Fruit fly (Drosophila melanogaster): Measurements from ENCODE around the gene CG31676.

Gene CG31676

DNA sequence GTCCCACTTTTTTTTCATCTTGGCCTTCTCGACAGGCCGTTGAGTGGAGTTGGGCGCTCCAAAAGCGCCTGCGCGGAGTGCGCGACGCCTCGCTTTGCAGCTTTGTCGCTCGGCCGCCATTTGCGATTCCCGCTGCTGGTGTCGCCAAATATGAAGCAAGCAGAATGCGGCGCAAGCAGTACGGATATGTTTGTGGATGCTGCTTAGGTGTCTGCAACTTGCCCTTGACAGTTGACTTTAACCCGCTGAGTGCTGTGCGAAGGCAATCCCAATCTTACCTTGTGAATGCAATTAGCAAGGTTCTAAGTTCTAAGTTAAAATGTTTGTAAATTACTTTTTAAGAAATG is 18.6 kb upstream of the CG31676 start (continued):
- no peak for TF ChIP-seq Lim3 (GFP tag; IDR thresholded peaks at IDR 0.05)
- TF ChIP-seq Blimp-1 (GFP tag; optimal IDR thresholded peaks at IDR 0.05) = no peak
- no peak for TF ChIP-seq CG11247 (GFP tag; IDR thresholded peaks at IDR 0.05)
- no peak for TF ChIP-seq C15 (GFP tag; IDR thresholded peaks at IDR 0.05)
- TF ChIP-seq klu (GFP tag; IDR thresholded peaks at IDR 0.05) = no peak
- TF ChIP-seq insv (GFP tag; optimal IDR thresholded peaks at IDR 0.05) = no peak
- no peak for TF ChIP-seq H15 (GFP tag; IDR thresholded peaks at IDR 0.05)
- no peak for TF ChIP-seq cg (GFP tag; optimal IDR thresholded peaks at IDR 0.05)
- peak; percentile 10 for TF ChIP-seq phol (tag; optimal IDR thresholded peaks at IDR 0.05)
- peak; percentile 13 for TF ChIP-seq disco-r (GFP tag; optimal IDR thresholded peaks at IDR 0.05)
- TF ChIP-seq CG14441 (GFP tag; IDR thresholded peaks at IDR 0.05) = no peak
- TF ChIP-seq CG13424 (tag; optimal IDR thresholded peaks at IDR 0.05) = no peak
- peak; percentile 12 for TF ChIP-seq sug (tag; optimal IDR thresholded peaks at IDR 0.05)
- TF ChIP-seq CG4617 (GFP tag; optimal IDR thresholded peaks at IDR 0.05; ENCODE audit: borderline replicate concordance) = no peak
- TF ChIP-seq Eip74EF (GFP tag; optimal IDR thresholded peaks at IDR 0.05) = no peak
- TF ChIP-seq lbe (GFP tag; optimal IDR thresholded peaks at IDR 0.05) = no peak
- TF ChIP-seq eve (GFP tag; optimal IDR thresholded peaks at IDR 0.05) = no peak
- no peak for TF ChIP-seq Ada2b (GFP tag; IDR thresholded peaks at IDR 0.05)
- no peak for TF ChIP-seq CG7271 (tag; optimal IDR thresholded peaks at IDR 0.05)
- no peak for TF ChIP-seq btn (GFP tag; optimal IDR thresholded peaks at IDR 0.05)
- peak; percentile 35; the same call in 1 of the 2 replicates for TF ChIP-seq bowl (GFP tag; IDR thresholded peaks at IDR 0.05)
- peak; percentile 2 for TF ChIP-seq Atf-2 (GFP tag; optimal IDR thresholded peaks at IDR 0.05)
- TF ChIP-seq sd (tag; optimal IDR thresholded peaks at IDR 0.05) = no peak
- TF ChIP-seq Six4 (GFP tag; optimal IDR thresholded peaks at IDR 0.05) = no peak
- no peak for TF ChIP-seq Hr51 (GFP tag; optimal IDR thresholded peaks at IDR 0.05)
- TF ChIP-seq rib (GFP tag; IDR thresholded peaks at IDR 0.05) = peak; percentile 39
- TF ChIP-seq CG34422 (GFP tag; IDR thresholded peaks at IDR 0.05) = no peak
- no peak for TF ChIP-seq Bdp1 (GFP tag; optimal IDR thresholded peaks at IDR 0.05)
- TF ChIP-seq ara (GFP tag; IDR thresholded peaks at IDR 0.05) = no peak
- TF ChIP-seq chif (GFP tag; optimal IDR thresholded peaks at IDR 0.05) = no peak
- no peak for TF ChIP-seq pan (optimal IDR thresholded peaks at IDR 0.05)
- no peak for TF ChIP-seq pan (GFP tag; optimal IDR thresholded peaks at IDR 0.05 in 1 of 2, IDR thresholded peaks at IDR 0.05 in 1 of 2)
- no peak for TF ChIP-seq CG12104 (GFP tag; optimal IDR thresholded peaks at IDR 0.05)

DNA sequence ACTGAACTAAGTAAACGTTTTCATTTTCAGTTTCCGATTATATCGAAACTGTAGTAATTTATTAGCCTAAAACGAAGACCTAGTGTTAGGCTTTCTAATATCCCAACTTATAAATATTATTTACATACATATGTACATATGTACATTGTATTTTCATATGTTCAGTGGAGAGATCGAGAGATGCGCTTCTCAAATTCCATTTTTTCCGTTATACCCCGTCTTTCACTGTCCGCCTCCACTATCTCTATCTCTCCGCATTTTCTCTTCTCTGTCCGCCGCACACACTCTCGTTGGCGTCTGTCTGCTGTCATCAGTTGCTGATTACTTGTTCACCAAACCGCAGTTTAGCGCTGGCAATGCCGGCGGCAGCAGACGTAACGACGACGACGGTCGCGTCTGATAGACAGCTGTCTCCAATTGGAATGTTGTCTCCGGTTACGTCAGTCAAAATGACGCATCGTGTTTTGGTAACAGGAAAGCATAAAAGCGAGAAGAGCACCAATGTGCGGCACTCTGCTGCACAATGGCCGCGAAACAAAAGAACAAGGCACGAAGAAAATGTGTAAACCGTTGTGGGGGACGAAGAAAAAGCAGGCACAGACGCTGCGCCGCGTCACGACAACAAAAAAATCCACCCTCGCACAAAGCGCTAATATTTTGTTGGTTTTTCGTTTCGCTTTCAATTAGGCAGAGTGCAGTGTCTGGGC is 17.9 kb upstream of the CG31676 start, which contains the start of gene CG9331:
Gene CG9331, plus strand, starts transcription at position 340 of the 707 bp plus-strand sequence.
- TF ChIP-seq danr (GFP tag; IDR thresholded peaks at IDR 0.05) (no peak), CG6272 (GFP tag; IDR thresholded peaks at IDR 0.05) (no peak), zf30C (GFP tag; optimal IDR thresholded peaks at IDR 0.05) (peak; percentile 3), Xbp1 (GFP tag; optimal IDR thresholded peaks at IDR 0.05) (no peak), amos (GFP tag; IDR thresholded peaks at IDR 0.05; ENCODE audit: partially characterized antibody) (no peak), crol (GFP tag; IDR thresholded peaks at IDR 0.05) (peak; percentile 70), CG8765 (GFP tag; IDR thresholded peaks at IDR 0.05) (no peak), CG33557 (GFP tag; optimal IDR thresholded peaks at IDR 0.05) (no peak), gem (tag; optimal IDR thresholded peaks at IDR 0.05) (no peak), Chrac-16 (GFP tag; optimal IDR thresholded peaks at IDR 0.05) (no peak), hkb (optimal IDR thresholded peaks at IDR 0.05) (peak; percentile 58), hkb (GFP tag; IDR thresholded peaks at IDR 0.05) (no peak), bigmax (GFP tag; optimal IDR thresholded peaks at IDR 0.05) (no peak), CG10209 (GFP tag; optimal IDR thresholded peaks at IDR 0.05) (peak; percentile 58), en (GFP tag; optimal IDR thresholded peaks at IDR 0.05) (no peak), CG4617 (GFP tag; optimal IDR thresholded peaks at IDR 0.05; ENCODE audit: borderline replicate concordance) (no peak), usp (GFP tag; optimal IDR thresholded peaks at IDR 0.05) (no peak), CG32767 (GFP tag; IDR thresholded peaks at IDR 0.05) (peak; percentile 60; the same call in 1 of the 2 replicates), unc-4 (GFP tag; IDR thresholded peaks at IDR 0.05; ENCODE audit: partially characterized antibody) (peak; percentile 38), CG11247 (GFP tag; IDR thresholded peaks at IDR 0.05) (no peak), CG9797 (GFP tag; optimal IDR thresholded peaks at IDR 0.05) (no peak)

Measured in whole organism, embryonic.